Worm (Caenorhabditis elegans): ENCODE results near the gene prx-13.

ce11 chrII:7255614-7256162 is 3.9 kb upstream of the prx-13 start, which contains the start of gene F32A5.8:
- TF ChIP-seq nhr-76 (tag; optimal IDR thresholded peaks at IDR 0.05) = no peak
- TF ChIP-seq unc-39 (tag; optimal IDR thresholded peaks at IDR 0.05) = no peak
- TF ChIP-seq snpc-4 (tag; optimal IDR thresholded peaks at IDR 0.05) = no peak
- TF ChIP-seq ama-1 (optimal IDR thresholded peaks at IDR 0.05) = no peak
- no peak for TF ChIP-seq nhr-12 (tag; optimal IDR thresholded peaks at IDR 0.05)
- no peak for TF ChIP-seq lin-15B (tag; optimal IDR thresholded peaks at IDR 0.05)
- TF ChIP-seq elt-3 (tag; optimal IDR thresholded peaks at IDR 0.05) = no peak
- no peak for TF ChIP-seq ZK546.5 (tag; optimal IDR thresholded peaks at IDR 0.05)

All from whole organism, L3 larva.